Worm (Caenorhabditis elegans): ENCODE results near the gene isy-1.

- TF ChIP-seq him-1 (tag; optimal IDR thresholded peaks at IDR 0.05) (no peak), W03F9.2 (tag; optimal IDR thresholded peaks at IDR 0.05) (no peak)
Measured at ce11 chrV:11011807-11012206, 11.3 kb upstream of the isy-1 start.
